Fruit fly (Drosophila melanogaster) whole organism, embryonic: ENCODE measurements around the gene CG11975.
A peak's percentile ranks its signal among the peaks of the same experiment; 100 is the strongest.

Source experiments
- CG14860 ChIP-seq: fragments of 200-800 bp; sonication (Bioruptor generic); IDR thresholded peaks from 3 replicates; pipeline ENCODE4 v1.3.6; 2022; ENCODE audit warnings: missing biosample characterization, missing genetic modification characterization; ENCODE audit not compliant: partially characterized antibody
- CG17829 ChIP-seq: fragments of 200-800 bp; optimal IDR thresholded peaks from 2 replicates; lab custom pipeline; 2019; ENCODE audit warnings: missing biosample characterization, mild to moderate bottlenecking, missing genetic modification characterization, moderate library complexity
- sd ChIP-seq: fragments of 200-800 bp; sonication (Bioruptor generic); optimal IDR thresholded peaks from 3 replicates; lab custom pipeline; 2018; ENCODE audit warnings: missing biosample characterization, mild to moderate bottlenecking, missing genetic modification characterization, moderate library complexity

CG11975 gene

DNA sequence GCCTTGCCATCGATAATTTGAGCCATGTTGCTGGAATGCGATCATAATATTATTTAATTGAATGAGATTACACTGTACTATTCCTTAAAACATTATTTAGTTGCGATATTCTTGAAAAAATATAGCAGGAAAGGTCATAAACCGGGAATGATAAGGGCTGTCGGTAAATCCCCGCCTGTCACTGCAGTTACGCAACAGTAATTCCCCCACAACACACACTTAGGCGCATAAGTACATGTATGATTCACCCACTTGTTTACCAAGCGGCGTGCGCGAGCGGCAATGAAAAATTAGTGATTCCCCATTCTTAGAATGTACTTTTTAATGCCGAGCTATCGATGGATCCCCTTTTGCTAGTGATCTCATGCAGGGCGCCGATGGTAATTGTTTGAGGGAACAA lies 50.6 kb downstream of the CG11975 start (continued):
- peak; percentile 46 for TF ChIP-seq sd
- TF ChIP-seq CG14860 (GFP tag; lab: Robert Waterston, UW): no peak
- TF ChIP-seq CG17829 (tag; lab: Kevin White, UChicago): no peak
